Fruit fly (Drosophila melanogaster) whole organism, embryonic: Measurements from ENCODE around the gene Zir.

Source experiments
- ATbp ChIP-seq: fragments of 200-800 bp; sonication (Bioruptor generic); optimal IDR thresholded peaks from 2 replicates; lab custom pipeline; 2017; ENCODE audit warnings: missing biosample characterization, mild to moderate bottlenecking, missing genetic modification characterization, missing genetic modification reagents
- Bdp1 ChIP-seq: fragments of 200-800 bp; sonication (Bioruptor generic); optimal IDR thresholded peaks from 3 replicates; lab custom pipeline; 2016; ENCODE audit warnings: missing biosample characterization, missing genetic modification characterization
- BtbVII ChIP-seq: fragments of 200-800 bp; sonication (Bioruptor generic); optimal IDR thresholded peaks from 3 replicates; lab custom pipeline; 2017; ENCODE audit warnings: missing biosample characterization, mild to moderate bottlenecking, missing genetic modification characterization
- CG10209 ChIP-seq: fragments of 200-800 bp; sonication (Bioruptor generic); optimal IDR thresholded peaks from 3 replicates; lab custom pipeline; 2017; ENCODE audit warnings: missing biosample characterization, mild to moderate bottlenecking, missing genetic modification characterization, missing genetic modification reagents
- CG10267 ChIP-seq: fragments of 200-800 bp; sonication (Bioruptor generic); optimal IDR thresholded peaks from 2 replicates; lab custom pipeline; 2018; ENCODE audit warnings: missing biosample characterization, mild to moderate bottlenecking, missing genetic modification characterization, moderate library complexity
- CG10321 ChIP-seq: fragments of 200-800 bp; sonication (Bioruptor generic); IDR thresholded peaks from 2 replicates; pipeline ENCODE4 v1.3.6; 2022; ENCODE audit warnings: missing biosample characterization, missing genetic modification characterization
- CG10431 ChIP-seq: fragments of 200-800 bp; sonication (Bioruptor generic); optimal IDR thresholded peaks from 3 replicates; lab custom pipeline; 2018; ENCODE audit warnings: missing biosample characterization, mild to moderate bottlenecking, missing genetic modification characterization
- CG12219 ChIP-seq: fragments of 200-800 bp; sonication (Bioruptor generic); optimal IDR thresholded peaks from 3 replicates; lab custom pipeline; 2018; ENCODE audit warnings: missing biosample characterization, mild to moderate bottlenecking, missing genetic modification characterization
- CG1233 ChIP-seq: fragments of 200-800 bp; sonication (Bioruptor generic); optimal IDR thresholded peaks from 4 replicates; lab custom pipeline; 2018; ENCODE audit warnings: missing biosample characterization, mild to moderate bottlenecking, missing genetic modification characterization
- CG13296 ChIP-seq: fragments of 200-800 bp; sonication (Bioruptor generic); optimal IDR thresholded peaks from 3 replicates; lab custom pipeline; 2018; ENCODE audit warnings: missing biosample characterization, mild to moderate bottlenecking, missing genetic modification characterization
- CG15601 ChIP-seq: fragments of 200-800 bp; sonication (Bioruptor generic); optimal IDR thresholded peaks from 3 replicates; lab custom pipeline; 2019; ENCODE audit warnings: missing biosample characterization, mild to moderate bottlenecking, missing genetic modification characterization, moderate library complexity
- CG17912 ChIP-seq: fragments of 200-800 bp; sonication (Bioruptor generic); optimal IDR thresholded peaks from 2 replicates; lab custom pipeline; 2018; ENCODE audit warnings: missing biosample characterization, mild to moderate bottlenecking, missing genetic modification characterization
- CG18764 ChIP-seq: fragments of 200-800 bp; sonication (Bioruptor generic); optimal IDR thresholded peaks from 3 replicates; lab custom pipeline; 2016; ENCODE audit warnings: missing biosample characterization, missing genetic modification characterization
- CG2875 ChIP-seq: fragments of 200-800 bp; sonication (Bioruptor generic); optimal IDR thresholded peaks from 2 replicates; lab custom pipeline; 2017; ENCODE audit warnings: missing biosample characterization, mild to moderate bottlenecking, missing genetic modification characterization, missing genetic modification reagents
- CG3726 ChIP-seq: fragments of 200-800 bp; sonication (Bioruptor generic); IDR thresholded peaks from 3 replicates; pipeline ENCODE4, ENCODE4 v1.3.6; 2022; ENCODE audit warnings: missing biosample characterization, missing genetic modification characterization
- CG4707 ChIP-seq: fragments of 200-800 bp; sonication (Bioruptor generic); optimal IDR thresholded peaks from 2 replicates; lab custom pipeline; 2018; ENCODE audit warnings: missing biosample characterization, mild to moderate bottlenecking, missing genetic modification characterization, moderate library complexity
- CG6254 ChIP-seq: fragments of 200-800 bp; sonication (Bioruptor generic); optimal IDR thresholded peaks from 3 replicates; lab custom pipeline; 2017; ENCODE audit warnings: mild to moderate bottlenecking, missing biosample characterization, missing genetic modification reagents, missing genetic modification characterization
- CG6765 ChIP-seq: fragments of 200-800 bp; sonication (Bioruptor generic); optimal IDR thresholded peaks from 3 replicates; lab custom pipeline; 2017; ENCODE audit warnings: missing biosample characterization, mild to moderate bottlenecking, missing genetic modification characterization
- CG7556 ChIP-seq: fragments of 200-800 bp; sonication (Bioruptor generic); optimal IDR thresholded peaks from 2 replicates; lab custom pipeline; 2017; ENCODE audit warnings: missing biosample characterization, mild to moderate bottlenecking, missing genetic modification characterization
- CG8290 ChIP-seq, 3 experiments: fragments of 200-800 bp; sonication (Bioruptor generic); optimal IDR thresholded peaks; 2 replicates each; lab custom pipeline; 2016 to 2019; ENCODE audit warnings: missing biosample characterization in 3 of 3, missing genetic modification characterization in 3 of 3, mild to moderate bottlenecking in 2 of 3, moderate library complexity in 1 of 3
- CG8388 ChIP-seq: fragments of 200-800 bp; sonication (Bioruptor generic); optimal IDR thresholded peaks from 2 replicates; lab custom pipeline; 2019; ENCODE audit warnings: missing biosample characterization, mild to moderate bottlenecking, missing genetic modification characterization, moderate library complexity
- CG8765 ChIP-seq: fragments of 200-800 bp; sonication (Bioruptor generic); IDR thresholded peaks from 2 replicates; pipeline ENCODE4 v1.3.6; 2022; ENCODE audit warnings: missing biosample characterization, missing genetic modification characterization
- Dp ChIP-seq: fragments of 200-800 bp; sonication (Bioruptor generic); optimal IDR thresholded peaks from 2 replicates; lab custom pipeline; 2018; ENCODE audit warnings: missing biosample characterization, mild to moderate bottlenecking, missing genetic modification characterization, moderate library complexity
- Eip74EF ChIP-seq, 2 experiments: fragments of 200-800 bp in 1 of 2; fragments of >200 bp in 1 of 2; sonication (Bioruptor generic) in 1 of 2; optimal IDR thresholded peaks; 2 replicates each; lab custom pipeline; 2017 to 2019; ENCODE audit warnings: missing biosample characterization in 2 of 2, missing genetic modification characterization in 2 of 2, mild to moderate bottlenecking in 1 of 2, moderate library complexity in 1 of 2
- HLH3B ChIP-seq: fragments of 200-800 bp; sonication (Bioruptor generic); IDR thresholded peaks from 2 replicates; pipeline ENCODE4 v1.3.6; 2022; ENCODE audit warnings: missing biosample characterization, missing genetic modification characterization
- HmgD ChIP-seq: fragments of 200-800 bp; sonication (Bioruptor generic); optimal IDR thresholded peaks from 3 replicates; lab custom pipeline; 2016; ENCODE audit warnings: missing biosample characterization, missing genetic modification characterization
- Hmr ChIP-seq: fragments of 200-800 bp; sonication (Bioruptor generic); optimal IDR thresholded peaks from 3 replicates; lab custom pipeline; 2017; ENCODE audit warnings: mild to moderate bottlenecking, missing biosample characterization, missing genetic modification reagents, missing genetic modification characterization
- Med ChIP-seq: fragments of 200-800 bp; sonication (Bioruptor generic); peaks from one replicate; lab custom pipeline; 2016; ENCODE audit warnings: missing biosample characterization, missing genetic modification characterization, mild to moderate bottlenecking, inconsistent platforms, moderate library complexity
- NC2β ChIP-seq: fragments of 200-800 bp; sonication (Bioruptor generic); optimal IDR thresholded peaks from 2 replicates; lab custom pipeline; 2016; ENCODE audit warnings: missing biosample characterization, missing genetic modification characterization
- Optix ChIP-seq: fragments of 200-800 bp; sonication (Bioruptor generic); IDR thresholded peaks from 3 replicates; pipeline ENCODE4 v1.3.6; 2022; ENCODE audit warnings: missing biosample characterization, missing genetic modification characterization
- Sox100B ChIP-seq: fragments of 200-800 bp; sonication (Bioruptor generic); optimal IDR thresholded peaks from 3 replicates; lab custom pipeline; 2018; ENCODE audit warnings: missing biosample characterization, mild to moderate bottlenecking, missing genetic modification characterization
- Vsx1 ChIP-seq: fragments of 200-800 bp; sonication (Bioruptor generic); optimal IDR thresholded peaks from 2 replicates; lab custom pipeline; 2017; ENCODE audit warnings: missing biosample characterization, mild to moderate bottlenecking, missing genetic modification characterization, missing genetic modification reagents
- ac ChIP-seq: fragments of 200-800 bp; sonication (Bioruptor generic); optimal IDR thresholded peaks from 3 replicates; lab custom pipeline; 2017; ENCODE audit warnings: missing biosample characterization, mild to moderate bottlenecking, missing genetic modification characterization
- croc ChIP-seq: fragments of 200-800 bp; sonication (Bioruptor generic); conservative IDR thresholded peaks from 3 replicates; pipeline ENCODE4 v1.3.6; 2022; ENCODE audit warnings: missing biosample characterization, missing genetic modification characterization
- dmrt11E ChIP-seq: fragments of 200-800 bp; sonication (Bioruptor generic); optimal IDR thresholded peaks from 3 replicates; lab custom pipeline; 2018; ENCODE audit warnings: missing biosample characterization, mild to moderate bottlenecking, missing genetic modification characterization, moderate library complexity
- en ChIP-seq: fragments of 200-800 bp; sonication (Bioruptor generic); optimal IDR thresholded peaks from 2 replicates; lab custom pipeline; 2016; ENCODE audit warnings: missing biosample characterization, missing genetic modification characterization
- fd96Cb ChIP-seq: fragments of 200-800 bp; sonication (Bioruptor generic); optimal IDR thresholded peaks from 2 replicates; lab custom pipeline; 2018; ENCODE audit warnings: missing biosample characterization, mild to moderate bottlenecking, missing genetic modification characterization, moderate library complexity
- gfzf ChIP-seq: fragments of 200-800 bp; sonication (Bioruptor generic); optimal IDR thresholded peaks from 2 replicates; lab custom pipeline; 2016; ENCODE audit warnings: missing biosample characterization, mild to moderate bottlenecking, missing genetic modification characterization, moderate library complexity
- ham ChIP-seq: fragments of 200-800 bp; sonication (Bioruptor generic); IDR thresholded peaks from 2 replicates; pipeline ENCODE4 v1.3.6; 2022; ENCODE audit warnings: missing biosample characterization, missing genetic modification characterization
- insv ChIP-seq, 2 experiments: fragments of 200-800 bp; sonication (Bioruptor generic); optimal IDR thresholded peaks; 3 replicates each; lab custom pipeline; 2016 to 2018; ENCODE audit warnings: missing biosample characterization in 2 of 2, missing genetic modification characterization in 2 of 2
- kay ChIP-seq: fragments of 200-800 bp; sonication (Bioruptor generic); optimal IDR thresholded peaks from 2 replicates; lab custom pipeline; 2016; ENCODE audit warnings: missing biosample characterization, missing genetic modification characterization
- knrl ChIP-seq: fragments of 200-800 bp; sonication (Bioruptor generic); IDR thresholded peaks from 3 replicates; pipeline ENCODE4 v1.3.6; 2022; ENCODE audit warnings: missing biosample characterization, missing genetic modification characterization; ENCODE audit not compliant: partially characterized antibody
- lov ChIP-seq, 2 experiments: fragments of 200-800 bp in 1 of 2; fragments of >200 bp in 1 of 2; sonication (Bioruptor generic) in 1 of 2; IDR thresholded peaks in 1 of 2; optimal IDR thresholded peaks in 1 of 2; 2 replicates in 1 of 2; 3 replicates in 1 of 2; pipeline versions ENCODE4 v1.3.6 to Lab custom; 2017 to 2022; ENCODE audit warnings: missing biosample characterization in 1 of 2, missing genetic modification characterization in 1 of 2
- odd ChIP-seq: fragments of 200-800 bp; sonication (Bioruptor generic); optimal IDR thresholded peaks from 2 replicates; lab custom pipeline; 2017; ENCODE audit warnings: missing biosample characterization, mild to moderate bottlenecking, missing genetic modification characterization
- otp ChIP-seq: fragments of 200-800 bp; sonication (Bioruptor generic); IDR thresholded peaks from 3 replicates; pipeline ENCODE4, ENCODE4 v1.3.6; 2022; ENCODE audit warnings: missing biosample characterization, missing genetic modification characterization
- salm ChIP-seq: fragments of 200-800 bp; sonication (Bioruptor generic); optimal IDR thresholded peaks from 2 replicates; lab custom pipeline; 2018; ENCODE audit warnings: missing biosample characterization, mild to moderate bottlenecking, missing genetic modification characterization
- sens ChIP-seq: fragments of 200-800 bp; sonication (Bioruptor generic); peaks from one replicate; lab custom pipeline; 2016; ENCODE audit warnings: missing biosample characterization, missing genetic modification characterization
- vvl ChIP-seq: fragments of 200-800 bp; sonication (Bioruptor generic); IDR thresholded peaks from 2 replicates; pipeline ENCODE4 v1.3.6; 2022; ENCODE audit warnings: missing biosample characterization, missing genetic modification characterization
- wek ChIP-seq: fragments of 200-800 bp; sonication (Bioruptor generic); optimal IDR thresholded peaks from 3 replicates; lab custom pipeline; 2018; ENCODE audit warnings: missing biosample characterization, mild to moderate bottlenecking, missing genetic modification characterization, moderate library complexity

Zir gene

DNA sequence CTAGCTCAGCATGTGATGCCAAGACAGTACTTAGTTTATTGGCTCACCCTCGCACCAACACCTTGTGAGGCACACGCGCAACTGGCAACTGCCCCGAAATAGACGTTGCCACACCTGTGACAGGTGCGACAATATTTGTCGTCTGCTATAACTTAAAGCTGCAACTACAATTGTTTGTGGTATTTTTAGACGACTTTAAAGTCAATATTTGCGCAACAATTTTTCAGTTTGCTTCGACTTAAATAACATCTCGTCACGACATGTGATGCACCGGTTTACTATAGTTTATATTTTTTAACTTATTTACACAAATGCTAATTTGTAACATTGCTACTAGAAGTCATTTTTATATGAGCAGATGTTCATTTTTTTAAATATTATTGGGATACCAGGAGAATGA, 13.3 kb upstream of the Zir start (continued):
- TF ChIP-seq wek (GFP tag; lab: Kevin White, UChicago): peak; percentile 79
- peak; percentile 65 for TF ChIP-seq Vsx1 (GFP tag; lab: Kevin White, UChicago)
- no peak for TF ChIP-seq gfzf (GFP tag; lab: Kevin White, UChicago)
- TF ChIP-seq lov (optimal IDR thresholded peaks at IDR 0.05; lab: Kevin White, UChicago): no peak
- TF ChIP-seq lov (GFP tag; IDR thresholded peaks at IDR 0.05; lab: Robert Waterston, UW): 0 out of 3 replicates have a peak, but pooled peaks have one; percentile 35
- TF ChIP-seq HmgD (GFP tag; lab: Kevin White, UChicago): no peak
- TF ChIP-seq CG10321 (GFP tag; lab: Robert Waterston, UW): no peak
- TF ChIP-seq en: no peak
- TF ChIP-seq BtbVII (GFP tag; lab: Kevin White, UChicago): peak; percentile 71
- TF ChIP-seq HLH3B (GFP tag; lab: Robert Waterston, UW): no peak; the same call in 1 of the 2 replicates
- TF ChIP-seq vvl (GFP tag; lab: Robert Waterston, UW): no peak
- TF ChIP-seq Hmr (GFP tag; lab: Kevin White, UChicago): peak; percentile 49
- TF ChIP-seq CG1233 (GFP tag; lab: Kevin White, UChicago): peak; percentile 68
- no peak for TF ChIP-seq CG8765
- TF ChIP-seq CG17912 (GFP tag; lab: Kevin White, UChicago): no peak
- TF ChIP-seq sens: peak; percentile 79
- TF ChIP-seq CG6765: peak; percentile 78
- peak; percentile 66 for TF ChIP-seq CG2875 (GFP tag; lab: Kevin White, UChicago)
- TF ChIP-seq CG15601: peak; percentile 71
- TF ChIP-seq CG7556 (GFP tag; lab: Kevin White, UChicago): peak; percentile 46
- TF ChIP-seq Med (GFP tag; lab: Kevin White, UChicago): peak; percentile 74
- TF ChIP-seq Eip74EF (GFP tag; optimal IDR thresholded peaks at IDR 0.05; lab: Kevin White, UChicago): peak in 1 of 2 experiments; percentile 46
- peak; percentile 72 for TF ChIP-seq CG13296 (GFP tag; lab: Kevin White, UChicago)
- TF ChIP-seq CG10431 (GFP tag; lab: Kevin White, UChicago): peak; percentile 64
- TF ChIP-seq Optix (GFP tag; lab: Robert Waterston, UW): no peak
- no peak for TF ChIP-seq CG8290 (GFP tag; optimal IDR thresholded peaks at IDR 0.05; lab: Kevin White, UChicago)
- TF ChIP-seq CG8290 (tag; optimal IDR thresholded peaks at IDR 0.05; lab: Kevin White, UChicago): peak in 1 of 2 experiments; percentile 52
- TF ChIP-seq CG8388 (GFP tag; lab: Kevin White, UChicago): no peak
- peak; percentile 74 for TF ChIP-seq Sox100B (GFP tag; lab: Kevin White, UChicago)
- peak; percentile 1 for TF ChIP-seq ac (GFP tag; lab: Kevin White, UChicago)
- no peak for TF ChIP-seq CG10267 (tag; lab: Kevin White, UChicago)
- TF ChIP-seq knrl (GFP tag; lab: Robert Waterston, UW): no peak
- no peak for TF ChIP-seq dmrt11E
- no peak for TF ChIP-seq ham (GFP tag; lab: Robert Waterston, UW)
- no peak for TF ChIP-seq kay (GFP tag; lab: Kevin White, UChicago)
- no peak for TF ChIP-seq NC2β (GFP tag; lab: Kevin White, UChicago)
- peak; percentile 35 for TF ChIP-seq CG4707
- TF ChIP-seq odd: peak; percentile 71
- TF ChIP-seq CG3726 (GFP tag; lab: Robert Waterston, UW): no peak
- TF ChIP-seq Dp: no peak
- TF ChIP-seq CG12219 (GFP tag; lab: Kevin White, UChicago): peak; percentile 50
- peak; percentile 7 for TF ChIP-seq CG6254 (GFP tag; lab: Kevin White, UChicago)
- peak; percentile 88 for TF ChIP-seq ATbp
- peak; percentile 36 for TF ChIP-seq CG10209 (GFP tag; lab: Kevin White, UChicago)
- peak; percentile 10; the same call in 1 of the 3 replicates for TF ChIP-seq otp
- TF ChIP-seq Bdp1 (GFP tag; lab: Kevin White, UChicago): no peak
- TF ChIP-seq croc (GFP tag; lab: Robert Waterston, UW): no peak
- TF ChIP-seq fd96Cb (tag; lab: Kevin White, UChicago): no peak
- TF ChIP-seq CG18764 (GFP tag; lab: Kevin White, UChicago): peak; percentile 10
- TF ChIP-seq salm (tag; lab: Kevin White, UChicago): peak; percentile 40
- peak in 1 of 2 experiments; percentile 5 for TF ChIP-seq insv (GFP tag; optimal IDR thresholded peaks at IDR 0.05; lab: Kevin White, UChicago)
